Fruit fly (Drosophila melanogaster) whole organism, embryonic: ENCODE results near the gene Fancl.

Experiments
- B-H2 ChIP-seq: fragments of 200-800 bp; sonication (Bioruptor generic); optimal IDR thresholded peaks from 2 replicates; lab custom pipeline; 2018; ENCODE audit warnings: missing biosample characterization, mild to moderate bottlenecking, missing genetic modification characterization
- CG10565 ChIP-seq: fragments of 200-800 bp; sonication (Bioruptor generic); optimal IDR thresholded peaks from 3 replicates; lab custom pipeline; 2016; ENCODE audit warnings: missing biosample characterization, mild to moderate bottlenecking, missing genetic modification characterization
- CG1647 ChIP-seq: fragments of 200-800 bp; sonication (Bioruptor generic); optimal IDR thresholded peaks from 3 replicates; lab custom pipeline; 2016; ENCODE audit warnings: missing biosample characterization, missing genetic modification characterization
- CG17829 ChIP-seq: fragments of 200-800 bp; optimal IDR thresholded peaks from 2 replicates; lab custom pipeline; 2019; ENCODE audit warnings: missing biosample characterization, mild to moderate bottlenecking, missing genetic modification characterization, moderate library complexity
- CG30403 ChIP-seq: fragments of 200-800 bp; sonication (Bioruptor generic); optimal IDR thresholded peaks from 3 replicates; lab custom pipeline; 2016; ENCODE audit warnings: missing biosample characterization, missing genetic modification characterization
- CG31365 ChIP-seq: fragments of 200-800 bp; sonication (Bioruptor generic); optimal IDR thresholded peaks from 2 replicates; lab custom pipeline; 2018; ENCODE audit warnings: missing biosample characterization, mild to moderate bottlenecking, missing genetic modification characterization
- Gug ChIP-seq: fragments of 200-800 bp; sonication (Bioruptor generic); IDR thresholded peaks from 4 replicates; pipeline ENCODE4 v1.3.6; 2022; ENCODE audit warnings: missing biosample characterization, missing genetic modification characterization
- Mad ChIP-seq: fragments of 200-800 bp; sonication (Bioruptor generic); optimal IDR thresholded peaks from 2 replicates; lab custom pipeline; 2016; ENCODE audit warnings: missing biosample characterization, missing genetic modification characterization
- Mrtf ChIP-seq: fragments of 200-800 bp; sonication (Bioruptor generic); IDR thresholded peaks from 3 replicates; pipeline ENCODE4 v1.3.6; 2022; ENCODE audit warnings: missing biosample characterization, missing genetic modification characterization
- Nf-YC ChIP-seq: fragments of 200-800 bp; optimal IDR thresholded peaks from 3 replicates; lab custom pipeline; 2019; ENCODE audit warnings: missing biosample characterization, mild to moderate bottlenecking, missing genetic modification characterization, moderate library complexity
- fru ChIP-seq: fragments of >200 bp; optimal IDR thresholded peaks from 2 replicates; lab custom pipeline; 2017
- pzg ChIP-seq: fragments of 200-800 bp; sonication (Bioruptor generic); optimal IDR thresholded peaks from 3 replicates; lab custom pipeline; 2018; ENCODE audit warnings: missing biosample characterization, mild to moderate bottlenecking, missing genetic modification characterization, moderate library complexity

DNA sequence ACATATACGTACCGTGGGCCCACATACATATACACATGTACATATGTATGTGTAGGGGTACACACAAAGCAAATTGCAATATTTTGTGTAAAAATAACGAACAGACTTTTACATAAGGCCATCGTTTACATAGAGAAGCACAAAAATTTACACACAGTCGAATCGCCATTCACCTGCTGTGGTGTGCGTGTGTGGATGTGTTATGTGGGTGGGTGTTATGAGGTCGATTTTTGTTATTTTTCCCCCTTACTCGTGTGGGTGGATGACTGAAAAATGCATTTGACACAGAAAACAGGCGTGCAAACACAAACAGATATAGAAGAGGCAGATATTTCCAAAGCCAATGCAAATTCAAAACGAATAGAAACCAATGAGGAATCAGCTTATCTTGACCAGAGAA is 42.4 kb upstream of the Fancl start:
- TF ChIP-seq fru (lab: Kevin White, UChicago) = no peak
- TF ChIP-seq Nf-YC = no peak
- TF ChIP-seq CG30403 (GFP tag; lab: Kevin White, UChicago) = no peak
- no peak for TF ChIP-seq Mad (GFP tag; lab: Kevin White, UChicago)
- no peak for TF ChIP-seq CG31365 (tag; lab: Kevin White, UChicago)
- TF ChIP-seq CG10565 (GFP tag; lab: Kevin White, UChicago) = no peak
- TF ChIP-seq Mrtf (GFP tag; lab: Robert Waterston, UW) = no peak
- no peak for TF ChIP-seq B-H2
- no peak for TF ChIP-seq CG1647
- TF ChIP-seq pzg (GFP tag; lab: Kevin White, UChicago) = no peak
- TF ChIP-seq CG17829 = no peak
- no peak for TF ChIP-seq Gug (GFP tag; lab: Robert Waterston, UW)
